Worm (Caenorhabditis elegans): ENCODE measurements around the gene D2062.1.

The D2062.1 gene

ce11 chrII:2644498-2644897 lies 13.2 kb downstream of the D2062.1 start, which contains the start of gene F22E5.11:
F22E5.11 (minus strand) TSS chrII:2644598.
- no peak for TF ChIP-seq sptf-1 (tag; optimal IDR thresholded peaks at IDR 0.05)
- TF ChIP-seq sox-4 (tag; optimal IDR thresholded peaks at IDR 0.05) = no peak
- TF ChIP-seq irx-1 (tag; optimal IDR thresholded peaks at IDR 0.05) = no peak
- no peak for TF ChIP-seq C16A3.4 (tag; optimal IDR thresholded peaks at IDR 0.05)
- TF ChIP-seq skn-1 (tag; optimal IDR thresholded peaks at IDR 0.05) = no peak
- TF ChIP-seq vab-15 (tag; optimal IDR thresholded peaks at IDR 0.05) = no peak
- TF ChIP-seq hlh-17 (GFP tag; optimal IDR thresholded peaks at IDR 0.05; ENCODE audit: borderline replicate concordance) = no peak
- no peak for TF ChIP-seq ama-1 (optimal IDR thresholded peaks at IDR 0.05)
- no peak for TF ChIP-seq unc-30 (tag; optimal IDR thresholded peaks at IDR 0.05)
- no peak for TF ChIP-seq lir-3 (tag; optimal IDR thresholded peaks at IDR 0.05; ENCODE audit: poor library complexity)
- TF ChIP-seq ztf-11 (tag; optimal IDR thresholded peaks at IDR 0.05) = no peak
- no peak for TF ChIP-seq nhr-28 (tag; optimal IDR thresholded peaks at IDR 0.05)
- no peak for TF ChIP-seq nhr-76 (tag; optimal IDR thresholded peaks at IDR 0.05)

- TF ChIP-seq xbp-1 (tag; optimal IDR thresholded peaks at IDR 0.05) = peak; percentile 2
Observed at ce11 chrII:2646756-2647155, 15.5 kb downstream of the D2062.1 start, which contains the start of gene F22E5.12. F22E5.12 (minus strand) TSS chrII:2646856.

DNA sequence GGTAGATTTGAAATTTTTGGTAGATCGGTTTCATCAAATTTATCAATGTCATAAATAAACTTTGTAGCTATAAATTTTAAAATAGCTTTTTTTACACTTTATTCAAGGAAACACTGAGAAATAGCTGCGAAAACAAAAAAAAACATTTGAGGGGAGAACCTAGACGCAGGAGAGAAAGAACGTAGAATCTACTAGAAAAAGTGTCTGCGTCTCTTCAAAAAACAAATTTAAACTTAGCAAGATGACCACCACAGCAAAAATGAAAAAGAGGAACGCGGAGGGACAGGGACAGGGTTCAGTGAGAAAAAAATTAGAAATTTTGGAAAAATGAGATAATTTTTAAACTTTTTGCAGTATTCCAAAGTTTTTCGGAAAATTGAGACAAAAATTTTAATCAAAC lies 17.7 kb downstream of the D2062.1 start:
- no peak for TF ChIP-seq elt-2 (tag; optimal IDR thresholded peaks at IDR 0.05)
- no peak for TF ChIP-seq pax-3 (tag; optimal IDR thresholded peaks at IDR 0.05)
- no peak for TF ChIP-seq zag-1 (tag; optimal IDR thresholded peaks at IDR 0.05)
- TF ChIP-seq lsy-2 (tag; optimal IDR thresholded peaks at IDR 0.05) = peak; percentile 26 to 51
- TF ChIP-seq fkh-8 (tag; optimal IDR thresholded peaks at IDR 0.05) = peak; percentile 52
- TF ChIP-seq ces-1 (GFP tag; optimal IDR thresholded peaks at IDR 0.05) = no peak
- no peak for TF ChIP-seq egl-27 (tag; optimal IDR thresholded peaks at IDR 0.05)
- no peak for TF ChIP-seq elt-3 (tag; optimal IDR thresholded peaks at IDR 0.05)
- TF ChIP-seq lin-13 (GFP tag; optimal IDR thresholded peaks at IDR 0.05) = peak; percentile 38
- no peak for TF ChIP-seq unc-86 (tag; optimal IDR thresholded peaks at IDR 0.05)
- TF ChIP-seq sox-4 (tag; optimal IDR thresholded peaks at IDR 0.05) = no peak
- peak; percentile 44 for TF ChIP-seq mep-1 (tag; optimal IDR thresholded peaks at IDR 0.05)
- TF ChIP-seq F16B12.6 (tag; optimal IDR thresholded peaks at IDR 0.05) = no peak
- TF ChIP-seq nhr-77 (tag; optimal IDR thresholded peaks at IDR 0.05) = no peak
- no peak for TF ChIP-seq hlh-4 (tag; optimal IDR thresholded peaks at IDR 0.05)
- peak; percentile 27 for TF ChIP-seq skn-1 (tag; optimal IDR thresholded peaks at IDR 0.05)
- no peak for TF ChIP-seq hpl-2 (GFP tag; optimal IDR thresholded peaks at IDR 0.05)
- TF ChIP-seq ceh-8 (GFP tag; optimal IDR thresholded peaks at IDR 0.05) = no peak
- TF ChIP-seq irx-1 (tag; optimal IDR thresholded peaks at IDR 0.05) = no peak
- TF ChIP-seq fkh-4 (tag; optimal IDR thresholded peaks at IDR 0.05; ENCODE audit: borderline replicate concordance) = no peak
- peak; percentile 48 for TF ChIP-seq rnt-1 (tag; optimal IDR thresholded peaks at IDR 0.05)
- TF ChIP-seq C04F5.9 (tag; optimal IDR thresholded peaks at IDR 0.05) = no peak
- TF ChIP-seq unc-98 (GFP tag; IDR thresholded peaks at IDR 0.05) = no peak
- TF ChIP-seq lin-39 (tag; optimal IDR thresholded peaks at IDR 0.05) = no peak
- no peak for TF ChIP-seq nhr-11 (tag; optimal IDR thresholded peaks at IDR 0.05)
- no peak for TF ChIP-seq egl-13 (tag; optimal IDR thresholded peaks at IDR 0.05)
- no peak for TF ChIP-seq alr-1 (tag; optimal IDR thresholded peaks at IDR 0.05; ENCODE audit: borderline replicate concordance)
- no peak for TF ChIP-seq blmp-1 (tag; optimal IDR thresholded peaks at IDR 0.05)
- TF ChIP-seq sup-37 (GFP tag; optimal IDR thresholded peaks at IDR 0.05) = no peak
- TF ChIP-seq pag-3 (tag; optimal IDR thresholded peaks at IDR 0.05; ENCODE audit: borderline replicate concordance, insufficient read depth) = no peak
- peak; percentile 61 for TF ChIP-seq nhr-71 (tag; optimal IDR thresholded peaks at IDR 0.05)
- TF ChIP-seq mdl-1 (tag; optimal IDR thresholded peaks at IDR 0.05) = no peak
- no peak for TF ChIP-seq fkh-10 (GFP tag; optimal IDR thresholded peaks at IDR 0.05)
- TF ChIP-seq unc-130 (tag; optimal IDR thresholded peaks at IDR 0.05) = no peak
- no peak for TF ChIP-seq ceh-88 (GFP tag; IDR thresholded peaks at IDR 0.05)
- peak; percentile 68 for TF ChIP-seq snu-23 (GFP tag; optimal IDR thresholded peaks at IDR 0.05)
- no peak for TF ChIP-seq C34B4.2 (tag; optimal IDR thresholded peaks at IDR 0.05)
- TF ChIP-seq grh-1 (GFP tag; IDR thresholded peaks at IDR 0.05) = no peak
